Worm (Caenorhabditis elegans) whole organism, L3 larva: Measurements from ENCODE around the gene C09B9.7.
"Not testable (repeated sequence)": the region's sequence is repeated elsewhere in the genome, so short reads cannot be mapped to it uniquely, and the experiment has no call there.

ENCODE experiments used
- R02D3.7 ChIP-seq: fragments of 150-350 bp; optimal IDR thresholded peaks from 2 replicates; lab custom pipeline; 2014; ENCODE audit warnings: missing biosample characterization, missing genetic modification characterization
- pha-4 ChIP-seq: fragments of 150-350 bp; optimal IDR thresholded peaks from 2 replicates; lab custom pipeline; 2014; ENCODE audit warnings: missing biosample characterization, missing genetic modification reagents, missing genetic modification characterization
- unc-62 ChIP-seq: fragments of 150-350 bp; sonication (generic microtip); optimal IDR thresholded peaks from 4 replicates; lab custom pipeline; 2014; ENCODE audit warnings: missing biosample characterization, missing genetic modification reagents, missing genetic modification characterization
- zag-1 ChIP-seq: fragments of 150-350 bp; optimal IDR thresholded peaks from 2 replicates; lab custom pipeline; 2014; ENCODE audit warnings: missing biosample characterization, missing genetic modification characterization

DNA sequence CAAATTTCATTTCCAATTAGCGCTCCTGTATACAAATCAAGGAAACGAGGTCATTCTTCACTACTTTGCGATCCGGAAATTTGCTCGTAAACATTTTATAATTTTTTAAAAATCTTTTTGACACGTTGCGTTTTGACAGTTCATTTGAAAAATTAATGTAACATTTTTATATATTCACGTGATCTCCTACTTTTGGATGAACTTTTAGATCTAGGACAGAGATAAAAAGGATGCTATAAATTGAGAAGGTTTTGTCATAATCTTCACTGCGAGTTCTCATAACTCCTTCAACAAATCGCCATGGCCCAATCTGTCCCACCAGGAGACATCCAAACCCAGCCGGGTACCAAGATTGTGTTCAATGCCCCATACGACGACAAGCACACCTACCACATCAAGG lies 1.4 kb upstream of the C09B9.7 start, which contains the start of gene msp-57:
- TF ChIP-seq pha-4 (tag; lab: Kevin White, UChicago); R02D3.7 (tag; lab: Kevin White, UChicago); unc-62 (GFP tag; lab: Kevin White, UChicago); zag-1 (tag; lab: Kevin White, UChicago): not testable (repeated sequence)
